Fruit fly (Drosophila melanogaster) whole organism, embryonic: ENCODE results near the gene CG13029.

Experiments used
- Aef1 ChIP-seq: fragments of 200-800 bp; sonication (Bioruptor generic); IDR thresholded peaks from 3 replicates; pipeline ENCODE4 v1.3.6; 2022; ENCODE audit warnings: missing biosample characterization, missing genetic modification characterization
- Antp ChIP-seq: fragments of 200-800 bp; sonication (Bioruptor generic); optimal IDR thresholded peaks from 3 replicates; lab custom pipeline; 2016; ENCODE audit warnings: missing biosample characterization, missing genetic modification characterization
- Asciz ChIP-seq: fragments of 200-800 bp; sonication (Bioruptor generic); optimal IDR thresholded peaks from 2 replicates; lab custom pipeline; 2017; ENCODE audit warnings: missing biosample characterization, mild to moderate bottlenecking, missing genetic modification characterization, missing genetic modification reagents
- C15 ChIP-seq: fragments of 200-800 bp; sonication (Bioruptor generic); IDR thresholded peaks from 3 replicates; pipeline ENCODE4 v1.3.6; 2022; ENCODE audit warnings: missing biosample characterization, missing genetic modification characterization
- CG10147 ChIP-seq: fragments of 200-800 bp; sonication (Bioruptor generic); optimal IDR thresholded peaks from 2 replicates; lab custom pipeline; 2019; ENCODE audit warnings: missing biosample characterization, mild to moderate bottlenecking, missing genetic modification characterization, moderate library complexity
- CG10654 ChIP-seq: fragments of 200-800 bp; sonication (Bioruptor generic); optimal IDR thresholded peaks from 2 replicates; lab custom pipeline; 2016; ENCODE audit warnings: missing biosample characterization, missing genetic modification characterization
- CG13775 ChIP-seq: fragments of 200-800 bp; sonication (Bioruptor generic); optimal IDR thresholded peaks from 3 replicates; lab custom pipeline; 2017; ENCODE audit warnings: missing biosample characterization, mild to moderate bottlenecking, missing genetic modification characterization
- CG15011 ChIP-seq: fragments of 200-800 bp; sonication (Bioruptor generic); optimal IDR thresholded peaks from 3 replicates; lab custom pipeline; 2018; ENCODE audit warnings: missing biosample characterization, mild to moderate bottlenecking, missing genetic modification characterization
- CG15073 ChIP-seq: fragments of 200-800 bp; sonication (Bioruptor generic); optimal IDR thresholded peaks from 2 replicates; lab custom pipeline; 2016; ENCODE audit warnings: missing biosample characterization, missing genetic modification characterization
- CG15479 ChIP-seq: fragments of 200-800 bp; sonication (Bioruptor generic); optimal IDR thresholded peaks from 3 replicates; lab custom pipeline; 2019; ENCODE audit warnings: missing biosample characterization, mild to moderate bottlenecking, missing genetic modification characterization, moderate library complexity
- CG15601 ChIP-seq: fragments of 200-800 bp; sonication (Bioruptor generic); optimal IDR thresholded peaks from 3 replicates; lab custom pipeline; 2019; ENCODE audit warnings: missing biosample characterization, mild to moderate bottlenecking, missing genetic modification characterization, moderate library complexity
- CG17186 ChIP-seq: fragments of 200-800 bp; sonication (Bioruptor generic); optimal IDR thresholded peaks from 3 replicates; lab custom pipeline; 2017; ENCODE audit warnings: missing biosample characterization, missing genetic modification reagents, missing genetic modification characterization
- CG17802 ChIP-seq: fragments of 200-800 bp; sonication (Bioruptor generic); optimal IDR thresholded peaks from 2 replicates; lab custom pipeline; 2018; ENCODE audit warnings: missing biosample characterization, mild to moderate bottlenecking, missing genetic modification characterization, moderate library complexity
- CG2875 ChIP-seq: fragments of 200-800 bp; sonication (Bioruptor generic); optimal IDR thresholded peaks from 2 replicates; lab custom pipeline; 2017; ENCODE audit warnings: missing biosample characterization, mild to moderate bottlenecking, missing genetic modification characterization, missing genetic modification reagents
- CG31365 ChIP-seq: fragments of 200-800 bp; sonication (Bioruptor generic); optimal IDR thresholded peaks from 2 replicates; lab custom pipeline; 2018; ENCODE audit warnings: missing biosample characterization, mild to moderate bottlenecking, missing genetic modification characterization
- CG32532 ChIP-seq: fragments of 200-800 bp; sonication (Bioruptor generic); IDR thresholded peaks from 2 replicates; pipeline ENCODE4 v1.3.6; 2022; ENCODE audit warnings: missing biosample characterization, missing genetic modification characterization
- CG34224 ChIP-seq: fragments of 200-800 bp; sonication (Bioruptor generic); IDR thresholded peaks from 3 replicates; pipeline ENCODE4 v1.3.6; 2022; ENCODE audit warnings: missing biosample characterization, missing genetic modification characterization; ENCODE audit not compliant: partially characterized antibody
- CG34422 ChIP-seq: fragments of 200-800 bp; sonication (Bioruptor generic); IDR thresholded peaks from 3 replicates; pipeline ENCODE4 v1.3.6; 2022; ENCODE audit warnings: missing biosample characterization, missing genetic modification characterization
- CG4282 ChIP-seq: fragments of 200-800 bp; sonication (Bioruptor generic); optimal IDR thresholded peaks from 2 replicates; lab custom pipeline; 2016; ENCODE audit warnings: missing biosample characterization, missing genetic modification characterization
- CG6791 ChIP-seq: fragments of 200-800 bp; sonication (Bioruptor generic); IDR thresholded peaks from 3 replicates; pipeline ENCODE4 v1.3.6; 2022; ENCODE audit warnings: missing biosample characterization, missing genetic modification characterization; ENCODE audit not compliant: partially characterized antibody
- CG6813 ChIP-seq: fragments of 200-800 bp; sonication (Bioruptor generic); optimal IDR thresholded peaks from 2 replicates; lab custom pipeline; 2017; ENCODE audit warnings: missing biosample characterization, missing genetic modification characterization, mild to moderate bottlenecking, moderate library complexity, missing genetic modification reagents
- CG7786 ChIP-seq: fragments of 200-800 bp; sonication (Bioruptor generic); optimal IDR thresholded peaks from 2 replicates; lab custom pipeline; 2016; ENCODE audit warnings: missing biosample characterization, missing genetic modification characterization
- Fer2 ChIP-seq: fragments of 200-800 bp; sonication (Bioruptor generic); optimal IDR thresholded peaks from 2 replicates; lab custom pipeline; 2018; ENCODE audit warnings: missing biosample characterization, mild to moderate bottlenecking, missing genetic modification characterization, moderate library complexity
- MBD-R2 ChIP-seq: fragments of 200-800 bp; sonication (Bioruptor generic); IDR thresholded peaks from 2 replicates; pipeline ENCODE4 v1.3.6; 2022; ENCODE audit warnings: missing biosample characterization, missing genetic modification characterization
- Med ChIP-seq: fragments of 200-800 bp; sonication (Bioruptor generic); peaks from one replicate; lab custom pipeline; 2016; ENCODE audit warnings: missing biosample characterization, missing genetic modification characterization, mild to moderate bottlenecking, inconsistent platforms, moderate library complexity
- NK7.1 ChIP-seq: fragments of 200-800 bp; sonication (Bioruptor generic); optimal IDR thresholded peaks from 3 replicates; lab custom pipeline; 2016; ENCODE audit warnings: missing biosample characterization, missing genetic modification characterization
- Oaz ChIP-seq: fragments of 200-800 bp; sonication (Bioruptor generic); IDR thresholded peaks from 2 replicates; pipeline ENCODE4 v1.3.6; 2022; ENCODE audit warnings: missing biosample characterization, missing genetic modification characterization
- Poxn ChIP-seq: fragments of 200-800 bp; sonication (Bioruptor generic); IDR thresholded peaks from 2 replicates; pipeline ENCODE4 v1.3.6; 2022; ENCODE audit warnings: missing biosample characterization, missing genetic modification characterization
- Ravus ChIP-seq: fragments of 200-800 bp; sonication (Bioruptor generic); IDR thresholded peaks from 2 replicates; pipeline ENCODE4 v1.3.6; 2022; ENCODE audit warnings: missing biosample characterization, missing genetic modification characterization
- Scr ChIP-seq: fragments of 200-800 bp; sonication (Bioruptor generic); IDR thresholded peaks from 2 replicates; pipeline ENCODE4 v1.3.6; 2022; ENCODE audit warnings: missing biosample characterization, missing genetic modification characterization; ENCODE audit not compliant: partially characterized antibody
- ap ChIP-seq: fragments of 200-800 bp; sonication (Bioruptor generic); IDR thresholded peaks from 2 replicates; pipeline ENCODE4 v1.3.6; 2022; ENCODE audit warnings: missing biosample characterization, missing genetic modification characterization
- ara ChIP-seq: fragments of 200-800 bp; sonication (Bioruptor generic); IDR thresholded peaks from 2 replicates; pipeline ENCODE4 v1.3.6; 2022; ENCODE audit warnings: missing biosample characterization, missing genetic modification characterization
- az2 ChIP-seq: fragments of 200-800 bp; sonication (Bioruptor generic); optimal IDR thresholded peaks from 3 replicates; lab custom pipeline; 2016; ENCODE audit warnings: missing biosample characterization, missing genetic modification characterization
- bsh ChIP-seq, 2 experiments: fragments of 200-800 bp; sonication (Bioruptor generic); optimal IDR thresholded peaks; 2 replicates each; lab custom pipeline; 2017 to 2018; ENCODE audit warnings: mild to moderate bottlenecking in 2 of 2, missing biosample characterization in 2 of 2, missing genetic modification characterization in 2 of 2, moderate library complexity in 1 of 2
- danr ChIP-seq: fragments of 200-800 bp; sonication (Bioruptor generic); IDR thresholded peaks from 2 replicates; pipeline ENCODE4 v1.3.6; 2022; ENCODE audit warnings: missing biosample characterization, missing genetic modification characterization
- ems ChIP-seq: fragments of 200-800 bp; sonication (Bioruptor generic); optimal IDR thresholded peaks from 3 replicates; lab custom pipeline; 2016; ENCODE audit warnings: missing biosample characterization, missing genetic modification characterization
- ftz-f1 ChIP-seq: fragments of 200-800 bp; sonication (Bioruptor generic); optimal IDR thresholded peaks from 2 replicates; lab custom pipeline; 2016; ENCODE audit warnings: missing biosample characterization, missing genetic modification characterization
- gem ChIP-seq: fragments of 200-800 bp; sonication (Bioruptor generic); optimal IDR thresholded peaks from 2 replicates; lab custom pipeline; 2019; ENCODE audit warnings: missing biosample characterization, mild to moderate bottlenecking, missing genetic modification characterization, moderate library complexity
- grau ChIP-seq: fragments of 200-800 bp; optimal IDR thresholded peaks from 3 replicates; lab custom pipeline; 2019; ENCODE audit warnings: missing biosample characterization, mild to moderate bottlenecking, missing genetic modification characterization, moderate library complexity
- ham ChIP-seq: fragments of 200-800 bp; sonication (Bioruptor generic); IDR thresholded peaks from 2 replicates; pipeline ENCODE4 v1.3.6; 2022; ENCODE audit warnings: missing biosample characterization, missing genetic modification characterization
- nmo ChIP-seq: fragments of 200-800 bp; sonication (Bioruptor generic); optimal IDR thresholded peaks from 2 replicates; lab custom pipeline; 2018; ENCODE audit warnings: missing biosample characterization, mild to moderate bottlenecking, missing genetic modification characterization, moderate library complexity
- oc ChIP-seq: fragments of 200-800 bp; sonication (Bioruptor generic); optimal IDR thresholded peaks from 2 replicates; lab custom pipeline; 2018; ENCODE audit warnings: missing biosample characterization, mild to moderate bottlenecking, missing genetic modification characterization, moderate library complexity
- odd ChIP-seq: fragments of 200-800 bp; sonication (Bioruptor generic); optimal IDR thresholded peaks from 2 replicates; lab custom pipeline; 2017; ENCODE audit warnings: missing biosample characterization, mild to moderate bottlenecking, missing genetic modification characterization
- p53 ChIP-seq: fragments of 200-800 bp; sonication (Bioruptor generic); optimal IDR thresholded peaks from 2 replicates; lab custom pipeline; 2016; ENCODE audit warnings: missing biosample characterization, missing genetic modification characterization
- psq ChIP-seq: fragments of 200-800 bp; sonication (Bioruptor generic); optimal IDR thresholded peaks from 2 replicates; lab custom pipeline; 2017; ENCODE audit warnings: missing biosample characterization, missing genetic modification characterization
- salm ChIP-seq: fragments of 200-800 bp; sonication (Bioruptor generic); optimal IDR thresholded peaks from 2 replicates; lab custom pipeline; 2018; ENCODE audit warnings: missing biosample characterization, mild to moderate bottlenecking, missing genetic modification characterization
- sc ChIP-seq, 3 experiments: fragments of >200 bp in 2 of 3; fragments of 200-800 bp in 1 of 3; sonication (Bioruptor generic) in 1 of 3; optimal IDR thresholded peaks; 2 replicates in 2 of 3; 3 replicates in 1 of 3; lab custom pipeline; 2017; ENCODE audit warnings: mild to moderate bottlenecking in 1 of 3, missing biosample characterization in 1 of 3, missing genetic modification characterization in 1 of 3, missing genetic modification reagents in 1 of 3
- sens ChIP-seq: fragments of 200-800 bp; sonication (Bioruptor generic); peaks from one replicate; lab custom pipeline; 2016; ENCODE audit warnings: missing biosample characterization, missing genetic modification characterization
- zen ChIP-seq: fragments of 200-800 bp; sonication (Bioruptor generic); optimal IDR thresholded peaks from 3 replicates; lab custom pipeline; 2018; ENCODE audit warnings: missing biosample characterization, mild to moderate bottlenecking, missing genetic modification characterization, moderate library complexity
- zen2 ChIP-seq: fragments of 200-800 bp; sonication (Bioruptor generic); IDR thresholded peaks from 3 replicates; pipeline ENCODE4 v1.3.6; 2022; ENCODE audit warnings: missing biosample characterization, missing genetic modification characterization; ENCODE audit not compliant: partially characterized antibody

CG13029 gene

dm6 chr3L:16842087-16842567, 18.3 kb upstream of the CG13029 start, which contains the start of gene TSG101 (continued):
- no peak for TF ChIP-seq CG15011 (GFP tag; lab: Kevin White, UChicago)
- peak; percentile 58; the same call in 1 of the 2 replicates for TF ChIP-seq MBD-R2 (GFP tag; lab: Robert Waterston, UW)
- TF ChIP-seq p53 (GFP tag; lab: Kevin White, UChicago) = no peak
- peak; percentile 41 for TF ChIP-seq Med (GFP tag; lab: Kevin White, UChicago)
- TF ChIP-seq danr (GFP tag; lab: Robert Waterston, UW) = no peak
- TF ChIP-seq CG13775 (GFP tag; lab: Kevin White, UChicago) = no peak
- TF ChIP-seq ap (GFP tag; lab: Robert Waterston, UW) = no peak
- TF ChIP-seq CG4282 (GFP tag; lab: Kevin White, UChicago) = no peak
- no peak for TF ChIP-seq odd
- peak; percentile 47 for TF ChIP-seq nmo
- TF ChIP-seq CG6791 = peak; percentile 38; the same call in 1 of the 3 replicates
- TF ChIP-seq NK7.1 = no peak
- no peak for TF ChIP-seq CG6813 (GFP tag; lab: Kevin White, UChicago)
- no peak for TF ChIP-seq ftz-f1 (GFP tag; lab: Kevin White, UChicago)
- TF ChIP-seq CG32532 = no peak
- TF ChIP-seq Asciz = no peak
- TF ChIP-seq zen2 (GFP tag; lab: Robert Waterston, UW) = no peak
- TF ChIP-seq Scr (GFP tag; lab: Robert Waterston, UW) = peak; percentile 61
- no peak for TF ChIP-seq CG34224
- TF ChIP-seq CG10654 (GFP tag; lab: Kevin White, UChicago) = no peak
- no peak for TF ChIP-seq psq (GFP tag; lab: Kevin White, UChicago)
- no peak for TF ChIP-seq CG34422
- TF ChIP-seq zen (tag; lab: Kevin White, UChicago) = no peak
- TF ChIP-seq C15 = no peak
- peak; percentile 29 for TF ChIP-seq gem (tag; lab: Kevin White, UChicago)
- no peak for TF ChIP-seq CG10147 (GFP tag; lab: Kevin White, UChicago)
- TF ChIP-seq CG7786 (GFP tag; lab: Kevin White, UChicago) = no peak
- no peak for TF ChIP-seq CG31365 (tag; lab: Kevin White, UChicago)
- TF ChIP-seq Oaz (GFP tag; lab: Robert Waterston, UW) = no peak
- no peak for TF ChIP-seq Ravus (GFP tag; lab: Robert Waterston, UW)
- no peak for TF ChIP-seq CG15073
- TF ChIP-seq ems (GFP tag; lab: Kevin White, UChicago) = no peak
- TF ChIP-seq salm = no peak
- TF ChIP-seq grau = peak; percentile 10
- no peak for TF ChIP-seq sc (optimal IDR thresholded peaks at IDR 0.05; lab: Kevin White, UChicago)
- no peak for TF ChIP-seq sc (GFP tag; optimal IDR thresholded peaks at IDR 0.05; lab: Kevin White, UChicago)
- TF ChIP-seq ara (GFP tag; lab: Robert Waterston, UW) = no peak
- TF ChIP-seq CG15479 (GFP tag; lab: Kevin White, UChicago) = no peak
- no peak for TF ChIP-seq bsh (GFP tag; optimal IDR thresholded peaks at IDR 0.05; lab: Kevin White, UChicago)
- TF ChIP-seq CG2875 (GFP tag; lab: Kevin White, UChicago) = no peak
- TF ChIP-seq sens (GFP tag; lab: Kevin White, UChicago) = peak; percentile 77
- no peak for TF ChIP-seq CG17186 (GFP tag; lab: Kevin White, UChicago)
- TF ChIP-seq Antp = no peak
- TF ChIP-seq Aef1 (GFP tag; lab: Robert Waterston, UW) = no peak
- peak; percentile 17 for TF ChIP-seq CG17802 (tag; lab: Kevin White, UChicago)
- TF ChIP-seq Poxn (GFP tag; lab: Robert Waterston, UW) = no peak
- no peak for TF ChIP-seq ham (GFP tag; lab: Robert Waterston, UW)
- TF ChIP-seq az2 (GFP tag; lab: Kevin White, UChicago) = no peak
- TF ChIP-seq Fer2 = no peak
- peak; percentile 5 for TF ChIP-seq CG15601
- TF ChIP-seq oc = no peak
